Fruit fly (Drosophila melanogaster) whole organism, prepupa: ENCODE data around the gene Spt20.

Experiments used
- Blimp-1 ChIP-seq: fragments of 200-800 bp; sonication (Bioruptor generic); optimal IDR thresholded peaks from 3 replicates; lab custom pipeline; 2017; ENCODE audit warnings: missing biosample characterization, missing genetic modification characterization, mild to moderate bottlenecking, moderate library complexity, missing genetic modification reagents
- CG11294 ChIP-seq: fragments of 200-800 bp; sonication (Bioruptor generic); IDR thresholded peaks from 2 replicates; pipeline ENCODE4 v1.3.6; 2022; ENCODE audit warnings: missing biosample characterization, missing genetic modification characterization
- CG11762 ChIP-seq: fragments of 200-800 bp; sonication (Bioruptor generic); optimal IDR thresholded peaks from 3 replicates; lab custom pipeline; 2016; ENCODE audit warnings: missing biosample characterization, missing genetic modification characterization; ENCODE audit not compliant: insufficient read depth
- CG11902 ChIP-seq: fragments of 200-800 bp; sonication (Bioruptor generic); optimal IDR thresholded peaks from 3 replicates; lab custom pipeline; 2016; ENCODE audit warnings: missing biosample characterization, missing genetic modification characterization
- CG15336 ChIP-seq: fragments of 200-800 bp; sonication (Bioruptor generic); IDR thresholded peaks from 2 replicates; pipeline ENCODE4 v1.3.6; 2022; ENCODE audit warnings: missing biosample characterization, missing genetic modification characterization
- CG16779 ChIP-seq: fragments of 200-800 bp; sonication (Bioruptor generic); optimal IDR thresholded peaks from 3 replicates; lab custom pipeline; 2017; ENCODE audit warnings: missing biosample characterization, mild to moderate bottlenecking, missing genetic modification characterization
- CG3032 ChIP-seq: fragments of 200-800 bp; optimal IDR thresholded peaks from 2 replicates; lab custom pipeline; 2019; ENCODE audit warnings: missing biosample characterization, mild to moderate bottlenecking, missing genetic modification characterization, moderate library complexity
- CG31627 ChIP-seq: fragments of 200-800 bp; sonication (Bioruptor generic); optimal IDR thresholded peaks from 3 replicates; lab custom pipeline; 2016; ENCODE audit warnings: missing biosample characterization, missing genetic modification characterization
- CG32006 ChIP-seq: fragments of 200-800 bp; sonication (Bioruptor generic); optimal IDR thresholded peaks from 3 replicates; lab custom pipeline; 2017; ENCODE audit warnings: missing biosample characterization, mild to moderate bottlenecking, missing genetic modification characterization
- CG34406 ChIP-seq: fragments of 200-800 bp; sonication (Bioruptor generic); optimal IDR thresholded peaks from 3 replicates; lab custom pipeline; 2016; ENCODE audit warnings: missing biosample characterization, missing genetic modification characterization
- CG6163 ChIP-seq: fragments of 200-800 bp; sonication (Bioruptor generic); IDR thresholded peaks from 3 replicates; pipeline ENCODE4 v1.3.6; 2022; ENCODE audit warnings: missing biosample characterization, missing genetic modification characterization
- CG6276 ChIP-seq: fragments of 200-800 bp; sonication (Bioruptor generic); optimal IDR thresholded peaks from 2 replicates; lab custom pipeline; 2017; ENCODE audit warnings: missing biosample characterization, mild to moderate bottlenecking, missing genetic modification characterization
- CG6792 ChIP-seq: fragments of 200-800 bp; sonication (Bioruptor generic); optimal IDR thresholded peaks from 3 replicates; lab custom pipeline; 2016; ENCODE audit warnings: missing biosample characterization, missing genetic modification characterization
- CG6808 ChIP-seq: fragments of 200-800 bp; sonication (Bioruptor generic); optimal IDR thresholded peaks from 3 replicates; lab custom pipeline; 2017; ENCODE audit warnings: missing biosample characterization, missing genetic modification characterization, mild to moderate bottlenecking, moderate library complexity, missing genetic modification reagents
- CG6854 ChIP-seq: fragments of 200-800 bp; sonication (Bioruptor generic); optimal IDR thresholded peaks from 2 replicates; lab custom pipeline; 2017; ENCODE audit warnings: missing biosample characterization, mild to moderate bottlenecking, missing genetic modification characterization
- CG7368 ChIP-seq: fragments of 200-800 bp; sonication (Bioruptor generic); optimal IDR thresholded peaks from 3 replicates; lab custom pipeline; 2016; ENCODE audit warnings: missing biosample characterization, missing genetic modification characterization
- CG8119 ChIP-seq: fragments of 200-800 bp; sonication (Bioruptor generic); IDR thresholded peaks from 3 replicates; pipeline ENCODE4 v1.3.6; 2022; ENCODE audit warnings: missing biosample characterization, missing genetic modification characterization
- CG8319 ChIP-seq: fragments of 200-800 bp; sonication (Bioruptor generic); optimal IDR thresholded peaks from 3 replicates; lab custom pipeline; 2016; ENCODE audit warnings: missing biosample characterization, missing genetic modification characterization
- CG8632 ChIP-seq: fragments of 200-800 bp; sonication (Bioruptor generic); optimal IDR thresholded peaks from 3 replicates; lab custom pipeline; 2016; ENCODE audit warnings: missing biosample characterization, missing genetic modification characterization
- CG9139 ChIP-seq: fragments of 200-800 bp; sonication (Bioruptor generic); optimal IDR thresholded peaks from 3 replicates; lab custom pipeline; 2017; ENCODE audit warnings: missing biosample characterization, mild to moderate bottlenecking, missing genetic modification characterization
- Eip78C ChIP-seq: fragments of 200-800 bp; sonication (Bioruptor generic); peaks from one replicate; lab custom pipeline; 2016; ENCODE audit warnings: missing biosample characterization, missing genetic modification characterization
- Eip93F ChIP-seq: fragments of 200-800 bp; sonication (Bioruptor generic); optimal IDR thresholded peaks from 2 replicates; lab custom pipeline; 2016; ENCODE audit warnings: missing biosample characterization, mild to moderate bottlenecking, missing genetic modification characterization
- Ets21C ChIP-seq: fragments of 200-800 bp; sonication (Bioruptor generic); optimal IDR thresholded peaks from 3 replicates; lab custom pipeline; 2016; ENCODE audit warnings: missing biosample characterization, missing genetic modification characterization
- Ets96B ChIP-seq: fragments of 200-800 bp; optimal IDR thresholded peaks from 2 replicates; lab custom pipeline; 2019; ENCODE audit warnings: missing biosample characterization, mild to moderate bottlenecking, missing genetic modification characterization, moderate library complexity
- Gug ChIP-seq: fragments of 200-800 bp; sonication (Bioruptor generic); IDR thresholded peaks from 2 replicates; pipeline ENCODE4 v1.3.6; 2022; ENCODE audit warnings: missing biosample characterization, missing genetic modification characterization
- Hr38 ChIP-seq: sonication (Bioruptor generic); optimal IDR thresholded peaks from 2 replicates; lab custom pipeline; 2016; ENCODE audit warnings: missing biosample characterization, missing genetic modification characterization
- Hr39 ChIP-seq: fragments of 200-800 bp; sonication (Bioruptor generic); optimal IDR thresholded peaks from 2 replicates; lab custom pipeline; 2016; ENCODE audit warnings: missing biosample characterization, missing genetic modification characterization
- Hr4 ChIP-seq: fragments of 200-800 bp; sonication (Bioruptor generic); optimal IDR thresholded peaks from 3 replicates; lab custom pipeline; 2016; ENCODE audit warnings: missing biosample characterization, missing genetic modification characterization
- Lpt ChIP-seq: fragments of 200-800 bp; sonication (Bioruptor generic); optimal IDR thresholded peaks from 3 replicates; lab custom pipeline; 2016; ENCODE audit warnings: missing biosample characterization, missing genetic modification characterization
- Met ChIP-seq: fragments of 200-800 bp; sonication (Bioruptor generic); optimal IDR thresholded peaks from 3 replicates; lab custom pipeline; 2016; ENCODE audit warnings: missing biosample characterization, missing genetic modification characterization
- OdsH ChIP-seq: fragments of 200-800 bp; sonication (Bioruptor generic); optimal IDR thresholded peaks from 3 replicates; lab custom pipeline; 2016; ENCODE audit warnings: missing biosample characterization, missing genetic modification characterization
- Smox ChIP-seq: fragments of 200-800 bp; sonication (Bioruptor generic); optimal IDR thresholded peaks from 3 replicates; lab custom pipeline; 2016; ENCODE audit warnings: missing biosample characterization, missing genetic modification characterization
- Sox102F ChIP-seq: fragments of 200-800 bp; sonication (Bioruptor generic); optimal IDR thresholded peaks from 2 replicates; lab custom pipeline; 2016; ENCODE audit warnings: missing biosample characterization, mild to moderate bottlenecking, missing genetic modification characterization
- Sox14 ChIP-seq: fragments of 200-800 bp; sonication (Bioruptor generic); optimal IDR thresholded peaks from 3 replicates; lab custom pipeline; 2016; ENCODE audit warnings: missing biosample characterization, missing genetic modification characterization
- Sox15 ChIP-seq: fragments of 200-800 bp; sonication (Bioruptor generic); optimal IDR thresholded peaks from 3 replicates; lab custom pipeline; 2016; ENCODE audit warnings: missing biosample characterization, missing genetic modification characterization
- achi ChIP-seq: fragments of 200-800 bp; sonication (Bioruptor generic); optimal IDR thresholded peaks from 3 replicates; lab custom pipeline; 2016; ENCODE audit warnings: missing biosample characterization, missing genetic modification characterization
- cyc ChIP-seq: fragments of 200-800 bp; sonication (Bioruptor generic); optimal IDR thresholded peaks from 3 replicates; lab custom pipeline; 2016; ENCODE audit warnings: missing biosample characterization, missing genetic modification characterization
- dsx ChIP-seq: fragments of 200-800 bp; optimal IDR thresholded peaks from 3 replicates; lab custom pipeline; 2019; ENCODE audit warnings: missing biosample characterization, mild to moderate bottlenecking, missing genetic modification characterization, moderate library complexity; ENCODE audit not compliant: poor library complexity, severe bottlenecking
- eg ChIP-seq: fragments of 200-800 bp; sonication (Bioruptor generic); IDR thresholded peaks from 3 replicates; pipeline ENCODE4 v1.3.6; 2022; ENCODE audit warnings: missing biosample characterization, missing genetic modification characterization
- fd59A ChIP-seq: fragments of 200-800 bp; sonication (Bioruptor generic); optimal IDR thresholded peaks from 2 replicates; lab custom pipeline; 2017; ENCODE audit warnings: missing biosample characterization, mild to moderate bottlenecking, missing genetic modification characterization, missing genetic modification reagents
- fd85E ChIP-seq: fragments of 200-800 bp; sonication (Bioruptor generic); optimal IDR thresholded peaks from 3 replicates; lab custom pipeline; 2016; ENCODE audit warnings: missing biosample characterization, missing genetic modification characterization
- ss ChIP-seq, 2 experiments: fragments of 200-800 bp; sonication (Bioruptor generic); optimal IDR thresholded peaks; 2 replicates in 1 of 2; 3 replicates in 1 of 2; lab custom pipeline; 2017 to 2018; ENCODE audit warnings: mild to moderate bottlenecking in 2 of 2, missing biosample characterization in 2 of 2, missing genetic modification characterization in 2 of 2, moderate library complexity in 1 of 2
- svp ChIP-seq: fragments of 200-800 bp; sonication (Bioruptor generic); peaks from one replicate; lab custom pipeline; 2016; ENCODE audit warnings: missing biosample characterization, missing genetic modification characterization
- vri ChIP-seq: fragments of 200-800 bp; sonication (Bioruptor generic); optimal IDR thresholded peaks from 3 replicates; lab custom pipeline; 2016; ENCODE audit warnings: missing biosample characterization, mild to moderate bottlenecking, missing genetic modification characterization

Spt20 gene

dm6 chr3L:13476070-13476469 is 26.4 kb upstream of the Spt20 start:
- no peak for TF ChIP-seq Eip93F
- TF ChIP-seq CG11902 (GFP tag; lab: Kevin White, UChicago) = peak; percentile 0
- no peak for TF ChIP-seq Smox (GFP tag; lab: Kevin White, UChicago)
- no peak for TF ChIP-seq CG11294
- TF ChIP-seq svp (GFP tag; lab: Kevin White, UChicago) = no peak
- TF ChIP-seq CG6792 (GFP tag; lab: Kevin White, UChicago) = no peak
- TF ChIP-seq CG16779 = no peak
- no peak for TF ChIP-seq CG6276 (GFP tag; lab: Kevin White, UChicago)
- no peak for TF ChIP-seq Lpt (GFP tag; lab: Kevin White, UChicago)
- peak; percentile 85 for TF ChIP-seq Eip78C (GFP tag; lab: Kevin White, UChicago)
- TF ChIP-seq CG8119 = 0 out of 3 replicates have a peak, but pooled peaks have one; percentile 11
- TF ChIP-seq CG6163 (GFP tag; lab: Robert Waterston, UW) = no peak; the same call in 2 of the 3 replicates
- no peak for TF ChIP-seq vri (GFP tag; lab: Kevin White, UChicago)
- no peak for TF ChIP-seq Sox14 (GFP tag; lab: Kevin White, UChicago)
- no peak for TF ChIP-seq CG7368 (GFP tag; lab: Kevin White, UChicago)
- TF ChIP-seq Ets96B (tag; lab: Kevin White, UChicago) = no peak
- TF ChIP-seq CG34406 (GFP tag; lab: Kevin White, UChicago) = no peak
- no peak for TF ChIP-seq Sox102F (GFP tag; lab: Kevin White, UChicago)
- no peak for TF ChIP-seq Blimp-1 (GFP tag; lab: Kevin White, UChicago)
- peak; percentile 59 for TF ChIP-seq CG15336 (GFP tag; lab: Robert Waterston, UW)
- TF ChIP-seq CG31627 = no peak
- no peak for TF ChIP-seq CG11762
- no peak for TF ChIP-seq cyc (GFP tag; lab: Kevin White, UChicago)
- TF ChIP-seq Ets21C (GFP tag; lab: Kevin White, UChicago) = no peak
- TF ChIP-seq CG8632 = no peak
- peak; percentile 27; the same call in 1 of the 2 replicates for TF ChIP-seq Gug (GFP tag; lab: Robert Waterston, UW)
- no peak for TF ChIP-seq CG6808
- no peak for TF ChIP-seq dsx (GFP tag; lab: Kevin White, UChicago)
- TF ChIP-seq OdsH (GFP tag; lab: Kevin White, UChicago) = no peak
- no peak for TF ChIP-seq achi (GFP tag; lab: Kevin White, UChicago)
- TF ChIP-seq Hr38 (GFP tag; lab: Kevin White, UChicago) = no peak
- peak; percentile 38; the same call in 2 of the 3 replicates for TF ChIP-seq eg (GFP tag; lab: Robert Waterston, UW)
- TF ChIP-seq CG9139 = no peak
- TF ChIP-seq CG8319 (GFP tag; lab: Kevin White, UChicago) = no peak
- no peak for TF ChIP-seq fd85E (GFP tag; lab: Kevin White, UChicago)
- TF ChIP-seq CG3032 (tag; lab: Kevin White, UChicago) = no peak
- TF ChIP-seq Sox15 (GFP tag; lab: Kevin White, UChicago) = no peak
- TF ChIP-seq Hr39 = no peak
- no peak for TF ChIP-seq CG6854 (GFP tag; lab: Kevin White, UChicago)
- TF ChIP-seq Hr4 = no peak
- TF ChIP-seq Met (GFP tag; lab: Kevin White, UChicago) = no peak
- TF ChIP-seq fd59A (GFP tag; lab: Kevin White, UChicago) = no peak
- TF ChIP-seq ss (GFP tag; optimal IDR thresholded peaks at IDR 0.05; lab: Kevin White, UChicago) = no peak
- no peak for TF ChIP-seq CG32006 (GFP tag; lab: Kevin White, UChicago)
